Worm (Caenorhabditis elegans) whole organism, midembryonic: ENCODE measurements around the gene epg-6.

Experiments used
- T22C8.4 ChIP-seq: fragments of 200-800 bp; sonication (Bioruptor generic); IDR thresholded peaks from 2 replicates; pipeline ENCODE4 v1.3.6; 2022; ENCODE audit warnings: missing genetic modification characterization, missing compliant biosample characterization
- cog-1 ChIP-seq: sonication (generic microtip); optimal IDR thresholded peaks from 2 replicates; lab custom pipeline; 2016; ENCODE audit warnings: missing genetic modification characterization, missing compliant biosample characterization
- flt-1 ChIP-seq: fragments of 200-800 bp; sonication (Bioruptor generic); IDR thresholded peaks from 2 replicates; pipeline ENCODE4 v1.3.6; 2022; ENCODE audit warnings: missing genetic modification characterization, missing compliant biosample characterization
- klf-2 ChIP-seq: fragments of 200-800 bp; sonication (Bioruptor generic); conservative IDR thresholded peaks from 2 replicates; pipeline ENCODE4 v1.3.6; 2022; ENCODE audit warnings: missing genetic modification reagents, missing genetic modification characterization, missing compliant biosample characterization
- med-1 ChIP-seq: sonication (generic microtip); optimal IDR thresholded peaks from 2 replicates; lab custom pipeline; 2017; ENCODE audit warnings: missing genetic modification characterization, mild to moderate bottlenecking, missing compliant biosample characterization, antibody characterized with exemption, missing genetic modification reagents; ENCODE audit not compliant: insufficient read depth
- ref-1 ChIP-seq: fragments of 200-800 bp; sonication (Bioruptor generic); conservative IDR thresholded peaks from 2 replicates; pipeline ENCODE4 v1.3.6; 2022; ENCODE audit warnings: missing genetic modification reagents, missing genetic modification characterization, missing compliant biosample characterization
- tab-1 ChIP-seq: fragments of 200-800 bp; sonication (Bioruptor generic); IDR thresholded peaks from 2 replicates; pipeline ENCODE4 v1.3.6; 2022; ENCODE audit warnings: missing genetic modification characterization, missing compliant biosample characterization
- ztf-23 ChIP-seq: fragments of 200-800 bp; sonication (Bioruptor generic); IDR thresholded peaks from 2 replicates; pipeline ENCODE4 v1.3.6; 2022; ENCODE audit warnings: missing genetic modification reagents, missing genetic modification characterization, missing compliant biosample characterization
- ztf-29 ChIP-seq: fragments of 200-800 bp; sonication (Bioruptor generic); IDR thresholded peaks from 2 replicates; pipeline ENCODE4 v1.3.6; 2022; ENCODE audit warnings: missing genetic modification reagents, missing genetic modification characterization, missing compliant biosample characterization

The epg-6 gene

ce11 chrIII:10600138-10600626 lies at the start of gene epg-6:
epg-6 (minus strand) TSS chrIII:10600188.
- no peak for TF ChIP-seq klf-2 (GFP tag; lab: Robert Waterston, UW)
- no peak for TF ChIP-seq T22C8.4 (GFP tag; lab: Robert Waterston, UW)
- no peak for TF ChIP-seq ztf-29 (GFP tag; lab: Robert Waterston, UW)
- TF ChIP-seq tab-1, result no peak
- TF ChIP-seq cog-1 (tag; lab: Kevin White, UChicago), result no peak
- TF ChIP-seq med-1 (GFP tag; lab: Kevin White, UChicago), result no peak
- no peak for TF ChIP-seq ref-1
- TF ChIP-seq ztf-23 (GFP tag; lab: Robert Waterston, UW), result no peak
- no peak for TF ChIP-seq flt-1 (GFP tag; lab: Robert Waterston, UW)

- TF ChIP-seq tab-1 (no peak), ztf-23 (GFP tag; lab: Robert Waterston, UW) (no peak), T22C8.4 (GFP tag; lab: Robert Waterston, UW) (no peak), ztf-29 (GFP tag; lab: Robert Waterston, UW) (no peak), ref-1 (no peak), med-1 (GFP tag; lab: Kevin White, UChicago) (no peak), cog-1 (tag; lab: Kevin White, UChicago) (no peak), flt-1 (GFP tag; lab: Robert Waterston, UW) (no peak), klf-2 (GFP tag; lab: Robert Waterston, UW) (no peak)
These were observed 49.2 kb upstream of the epg-6 start, which contains the start of gene emg-1 for ce11 chrIII:10649219-10649618. emg-1 (plus strand) TSS chrIII:10649519.

ce11 chrIII:10646094-10646493 lies 46.1 kb upstream of the epg-6 start, which contains the start of gene orc-4:
orc-4 (plus strand) TSS chrIII:10646170.
- TF ChIP-seq tab-1 (no peak), ref-1 (no peak), ztf-23 (GFP tag; lab: Robert Waterston, UW) (no peak), T22C8.4 (GFP tag; lab: Robert Waterston, UW) (no peak), med-1 (GFP tag; lab: Kevin White, UChicago) (no peak), flt-1 (GFP tag; lab: Robert Waterston, UW) (no peak), cog-1 (tag; lab: Kevin White, UChicago) (no peak), klf-2 (GFP tag; lab: Robert Waterston, UW) (no peak), ztf-29 (GFP tag; lab: Robert Waterston, UW) (no peak)

ce11 chrIII:10642781-10643180 lies 42.8 kb upstream of the epg-6 start, which contains the start of the genes dhs-11 and orc-1:
dhs-11 (minus strand) TSS chrIII:10642865.
orc-1 (plus strand) TSS chrIII:10643129.
- no peak for TF ChIP-seq ztf-29 (GFP tag; lab: Robert Waterston, UW)
- no peak for TF ChIP-seq med-1 (GFP tag; lab: Kevin White, UChicago)
- no peak for TF ChIP-seq ref-1
- TF ChIP-seq klf-2 (GFP tag; lab: Robert Waterston, UW), result no peak
- no peak for TF ChIP-seq ztf-23 (GFP tag; lab: Robert Waterston, UW)
- TF ChIP-seq flt-1 (GFP tag; lab: Robert Waterston, UW), result no peak
- no peak for TF ChIP-seq T22C8.4 (GFP tag; lab: Robert Waterston, UW)
- no peak for TF ChIP-seq tab-1
- no peak for TF ChIP-seq cog-1 (tag; lab: Kevin White, UChicago)

ce11 chrIII:10638339-10639021 lies 38.5 kb upstream of the epg-6 start, which contains the start of gene Y39A1A.27:
Y39A1A.27 (plus strand) TSS chrIII:10638971.
- TF ChIP-seq tab-1, result no peak
- TF ChIP-seq T22C8.4 (GFP tag; lab: Robert Waterston, UW), result no peak
- no peak for TF ChIP-seq ztf-23 (GFP tag; lab: Robert Waterston, UW)
- TF ChIP-seq cog-1 (tag; lab: Kevin White, UChicago), result no peak
- TF ChIP-seq flt-1 (GFP tag; lab: Robert Waterston, UW), result no peak
- TF ChIP-seq ztf-29 (GFP tag; lab: Robert Waterston, UW), result no peak

ce11 chrIII:10637933-10638332 lies 37.9 kb upstream of the epg-6 start:
- no peak for TF ChIP-seq klf-2 (GFP tag; lab: Robert Waterston, UW)
- no peak for TF ChIP-seq flt-1 (GFP tag; lab: Robert Waterston, UW)
- TF ChIP-seq ztf-29 (GFP tag; lab: Robert Waterston, UW), result no peak
- TF ChIP-seq med-1 (GFP tag; lab: Kevin White, UChicago), result no peak
- no peak for TF ChIP-seq ztf-23 (GFP tag; lab: Robert Waterston, UW)

- TF ChIP-seq flt-1 (GFP tag; lab: Robert Waterston, UW) (no peak), ref-1 (no peak), ztf-29 (GFP tag; lab: Robert Waterston, UW) (no peak), tab-1 (no peak), ztf-23 (GFP tag; lab: Robert Waterston, UW) (no peak), cog-1 (tag; lab: Kevin White, UChicago) (no peak), med-1 (GFP tag; lab: Kevin White, UChicago) (no peak), T22C8.4 (GFP tag; lab: Robert Waterston, UW) (no peak), klf-2 (GFP tag; lab: Robert Waterston, UW) (no peak)
These were observed 36.6 kb upstream of the epg-6 start for ce11 chrIII:10636493-10637031.

- TF ChIP-seq med-1 (GFP tag; lab: Kevin White, UChicago) (no peak), ref-1 (no peak), flt-1 (GFP tag; lab: Robert Waterston, UW) (no peak), ztf-29 (GFP tag; lab: Robert Waterston, UW) (no peak), T22C8.4 (GFP tag; lab: Robert Waterston, UW) (no peak), ztf-23 (GFP tag; lab: Robert Waterston, UW) (no peak), cog-1 (tag; lab: Kevin White, UChicago) (no peak), klf-2 (GFP tag; lab: Robert Waterston, UW) (no peak), tab-1 (no peak)
These were observed 34.6 kb upstream of the epg-6 start for ce11 chrIII:10634576-10634975.

ce11 chrIII:10634034-10634433 lies 34.0 kb upstream of the epg-6 start:
- peak; percentile 83 for TF ChIP-seq flt-1 (GFP tag; lab: Robert Waterston, UW)
- peak; percentile 19 for TF ChIP-seq cog-1 (tag; lab: Kevin White, UChicago)
- TF ChIP-seq med-1 (GFP tag; lab: Kevin White, UChicago), result no peak
- TF ChIP-seq T22C8.4 (GFP tag; lab: Robert Waterston, UW), result no peak
- TF ChIP-seq klf-2 (GFP tag; lab: Robert Waterston, UW), result peak; percentile 30; the same call in 1 of the 2 replicates
- TF ChIP-seq tab-1, result no peak
- TF ChIP-seq ztf-29 (GFP tag; lab: Robert Waterston, UW), result no peak
- 0 out of 2 replicates have a peak, but pooled peaks have one; percentile 60 for TF ChIP-seq ztf-23 (GFP tag; lab: Robert Waterston, UW)
- TF ChIP-seq ref-1, result no peak
